Worm (Caenorhabditis elegans): Measurements from ENCODE around the gene T26C12.2.

- TF ChIP-seq ham-2 (GFP tag; optimal IDR thresholded peaks at IDR 0.05), result no peak
- TF ChIP-seq unc-62 (GFP tag; optimal IDR thresholded peaks at IDR 0.05), result no peak
- TF ChIP-seq unc-120 (tag; optimal IDR thresholded peaks at IDR 0.05; ENCODE audit: poor library complexity, severe bottlenecking), result no peak
Measured at ce11 chrIV:3246873-3247272, 18.7 kb downstream of the T26C12.2 start.

All from whole organism, mixed stage, embryonic.